Worm (Caenorhabditis elegans) whole organism, late embryonic: ENCODE measurements around the gene R53.5.

Experiments
- C08G9.2 ChIP-seq: sonication (generic microtip); optimal IDR thresholded peaks from 2 replicates; lab custom pipeline; 2016; ENCODE audit warnings: mild to moderate bottlenecking, missing genetic modification characterization, moderate library complexity, missing compliant biosample characterization
- C38D4.7 ChIP-seq: fragments of 200-800 bp; sonication (Bioruptor generic); optimal IDR thresholded peaks from 2 replicates; lab custom pipeline; 2018; ENCODE audit warnings: mild to moderate bottlenecking, missing genetic modification characterization, moderate library complexity, missing compliant biosample characterization
- F13H6.1 ChIP-seq: sonication (generic microtip); optimal IDR thresholded peaks from 2 replicates; lab custom pipeline; 2016; ENCODE audit warnings: missing genetic modification characterization, missing compliant biosample characterization
- K02D7.2 ChIP-seq: sonication (generic microtip); optimal IDR thresholded peaks from 2 replicates; lab custom pipeline; 2017; ENCODE audit warnings: mild to moderate bottlenecking, missing genetic modification characterization, missing compliant biosample characterization
- K09A11.1 ChIP-seq: sonication (generic microtip); optimal IDR thresholded peaks from 2 replicates; lab custom pipeline; 2017; ENCODE audit warnings: antibody characterized with exemption, mild to moderate bottlenecking, missing genetic modification characterization, missing compliant biosample characterization; ENCODE audit not compliant: insufficient read depth
- T23F11.4 ChIP-seq: fragments of 200-800 bp; sonication (Bioruptor generic); optimal IDR thresholded peaks from 2 replicates; lab custom pipeline; 2018; ENCODE audit warnings: mild to moderate bottlenecking, missing genetic modification characterization, missing compliant biosample characterization
- ahr-1 ChIP-seq: sonication (generic microtip); optimal IDR thresholded peaks from 2 replicates; lab custom pipeline; 2016; ENCODE audit warnings: missing genetic modification characterization, missing compliant biosample characterization
- ama-1 ChIP-seq: fragments of 150-350 bp; optimal IDR thresholded peaks from 2 replicates; lab custom pipeline; 2014
- ceh-14 ChIP-seq: sonication (generic microtip); optimal IDR thresholded peaks from 2 replicates; lab custom pipeline; 2016; ENCODE audit warnings: missing genotype, missing genetic modification characterization, missing compliant biosample characterization
- ceh-18 ChIP-seq: sonication (generic microtip); optimal IDR thresholded peaks from 2 replicates; lab custom pipeline; 2016; ENCODE audit warnings: missing genetic modification characterization, missing compliant biosample characterization
- ceh-19 ChIP-seq: fragments of 200-800 bp; sonication (Bioruptor generic); optimal IDR thresholded peaks from 2 replicates; lab custom pipeline; 2018; ENCODE audit warnings: mild to moderate bottlenecking, missing genetic modification characterization, missing compliant biosample characterization
- ceh-2 ChIP-seq: sonication (generic microtip); optimal IDR thresholded peaks from 2 replicates; lab custom pipeline; 2016; ENCODE audit warnings: missing genotype, missing genetic modification characterization, missing compliant biosample characterization
- ceh-22 ChIP-seq: sonication (generic microtip); optimal IDR thresholded peaks from 2 replicates; lab custom pipeline; 2017; ENCODE audit warnings: missing biosample characterization, missing genetic modification characterization
- ceh-30 ChIP-seq: fragments of 150-350 bp; optimal IDR thresholded peaks from 2 replicates; lab custom pipeline; 2014; ENCODE audit warnings: missing biosample characterization, missing genetic modification characterization
- ceh-31 ChIP-seq: sonication (generic microtip); optimal IDR thresholded peaks from 2 replicates; lab custom pipeline; 2016; ENCODE audit warnings: missing genetic modification characterization, missing compliant biosample characterization
- ceh-34 ChIP-seq: sonication (generic microtip); optimal IDR thresholded peaks from 2 replicates; lab custom pipeline; 2016; ENCODE audit warnings: mild to moderate bottlenecking, missing genetic modification characterization, missing compliant biosample characterization
- ceh-48 ChIP-seq: sonication (generic microtip); optimal IDR thresholded peaks from 2 replicates; lab custom pipeline; 2016; ENCODE audit warnings: missing genetic modification characterization, inconsistent platforms, missing compliant biosample characterization
- ceh-6 ChIP-seq: fragments of 200-800 bp; sonication (Bioruptor generic); optimal IDR thresholded peaks from 2 replicates; lab custom pipeline; 2018; ENCODE audit warnings: mild to moderate bottlenecking, missing genetic modification characterization, missing compliant biosample characterization
- ceh-9 ChIP-seq: sonication (generic microtip); optimal IDR thresholded peaks from 2 replicates; lab custom pipeline; 2016; ENCODE audit warnings: mild to moderate bottlenecking, missing genetic modification characterization, inconsistent platforms, missing compliant biosample characterization
- fax-1 ChIP-seq: sonication (generic microtip); optimal IDR thresholded peaks from 2 replicates; lab custom pipeline; 2016; ENCODE audit warnings: missing genotype, missing genetic modification characterization, missing compliant biosample characterization
- fkh-10 ChIP-seq: fragments of 150-350 bp; optimal IDR thresholded peaks from 2 replicates; lab custom pipeline; 2014; ENCODE audit warnings: missing biosample characterization, missing genetic modification reagents, missing genetic modification characterization
- fkh-6 ChIP-seq: sonication (generic microtip); optimal IDR thresholded peaks from 2 replicates; lab custom pipeline; 2016; ENCODE audit warnings: missing genetic modification characterization, missing compliant biosample characterization
- hlh-30 ChIP-seq: sonication (generic microtip); optimal IDR thresholded peaks from 2 replicates; lab custom pipeline; 2017; ENCODE audit warnings: antibody characterized with exemption, missing genetic modification characterization, missing compliant biosample characterization; ENCODE audit not compliant: insufficient read depth
- hlh-6 ChIP-seq: sonication (generic microtip); optimal IDR thresholded peaks from 2 replicates; lab custom pipeline; 2016; ENCODE audit warnings: missing genotype, missing genetic modification characterization, missing compliant biosample characterization
- hlh-8 ChIP-seq: sonication (generic microtip); optimal IDR thresholded peaks from 2 replicates; lab custom pipeline; 2016; ENCODE audit warnings: missing genotype, missing genetic modification characterization, missing compliant biosample characterization
- lim-6 ChIP-seq: sonication (generic microtip); optimal IDR thresholded peaks from 2 replicates; lab custom pipeline; 2016; ENCODE audit warnings: missing genetic modification characterization, missing compliant biosample characterization
- lin-11 ChIP-seq: fragments of 200-800 bp; sonication (Bioruptor generic); optimal IDR thresholded peaks from 2 replicates; lab custom pipeline; 2018; ENCODE audit warnings: mild to moderate bottlenecking, missing genetic modification characterization, missing compliant biosample characterization
- nfya-1 ChIP-seq: sonication (generic microtip); optimal IDR thresholded peaks from 2 replicates; lab custom pipeline; 2017; ENCODE audit warnings: missing genetic modification characterization, mild to moderate bottlenecking, missing compliant biosample characterization, antibody characterized with exemption, moderate library complexity
- nhr-11 ChIP-seq: fragments of 150-350 bp; optimal IDR thresholded peaks from 2 replicates; lab custom pipeline; 2014; ENCODE audit warnings: missing biosample characterization, missing genetic modification characterization
- pax-1 ChIP-seq: fragments of 150-350 bp; optimal IDR thresholded peaks from 2 replicates; lab custom pipeline; 2014; ENCODE audit warnings: missing biosample characterization, missing genetic modification characterization
- pha-4 ChIP-seq: fragments of 150-350 bp; optimal IDR thresholded peaks from 2 replicates; lab custom pipeline; 2018; ENCODE audit warnings: missing biosample characterization, missing genetic modification reagents, missing genetic modification characterization
- pqm-1 ChIP-seq: sonication (generic microtip); optimal IDR thresholded peaks from 2 replicates; lab custom pipeline; 2016; ENCODE audit warnings: missing genetic modification characterization, missing compliant biosample characterization
- pros-1 ChIP-seq: fragments of 150-350 bp; optimal IDR thresholded peaks from 2 replicates; lab custom pipeline; 2014; ENCODE audit warnings: missing biosample characterization, missing genetic modification reagents, missing genetic modification characterization
- ref-2 ChIP-seq: sonication (generic microtip); optimal IDR thresholded peaks from 2 replicates; lab custom pipeline; 2016; ENCODE audit warnings: missing genetic modification characterization, missing compliant biosample characterization
- rnt-1 ChIP-seq: sonication (generic microtip); optimal IDR thresholded peaks from 2 replicates; lab custom pipeline; 2016; ENCODE audit warnings: missing genetic modification characterization, missing compliant biosample characterization
- sdc-2 ChIP-seq: sonication (generic microtip); optimal IDR thresholded peaks from 2 replicates; lab custom pipeline; 2016; ENCODE audit warnings: missing genotype, missing genetic modification characterization, missing compliant biosample characterization
- sox-2 ChIP-seq: fragments of 200-800 bp; sonication (Bioruptor generic); IDR thresholded peaks from 2 replicates; pipeline ENCODE4 v1.3.6; 2022; ENCODE audit warnings: missing genetic modification reagents, missing genetic modification characterization, missing compliant biosample characterization
- syd-9 ChIP-seq: sonication (generic microtip); optimal IDR thresholded peaks from 2 replicates; lab custom pipeline; 2016; ENCODE audit warnings: mild to moderate bottlenecking, missing genetic modification characterization, moderate library complexity, missing compliant biosample characterization
- tbx-2 ChIP-seq: sonication (generic microtip); optimal IDR thresholded peaks from 2 replicates; lab custom pipeline; 2016; ENCODE audit warnings: missing genetic modification characterization, missing compliant biosample characterization
- ttx-3 ChIP-seq: sonication (generic microtip); optimal IDR thresholded peaks from 2 replicates; lab custom pipeline; 2016; ENCODE audit warnings: missing genetic modification reagents, missing genetic modification characterization, missing compliant biosample characterization
- unc-3 ChIP-seq, 2 experiments: fragments of 200-800 bp in 1 of 2; sonication (Bioruptor generic) in 1 of 2; sonication (generic microtip) in 1 of 2; conservative IDR thresholded peaks in 1 of 2; optimal IDR thresholded peaks in 1 of 2; 2 replicates each; pipeline versions ENCODE4 v1.3.6 to Lab custom; 2016 to 2022; ENCODE audit warnings: missing compliant biosample characterization in 2 of 2, missing genetic modification characterization in 2 of 2, missing genetic modification reagents in 1 of 2
- unc-42 ChIP-seq: sonication (generic microtip); optimal IDR thresholded peaks from 2 replicates; lab custom pipeline; 2016; ENCODE audit warnings: missing genotype, missing genetic modification characterization, missing compliant biosample characterization
- unc-55 ChIP-seq: sonication (generic microtip); optimal IDR thresholded peaks from 2 replicates; lab custom pipeline; 2017; ENCODE audit warnings: missing biosample characterization, missing genetic modification reagents, missing genetic modification characterization
- zip-5 ChIP-seq: sonication (generic microtip); optimal IDR thresholded peaks from 2 replicates; lab custom pipeline; 2016; ENCODE audit warnings: missing genetic modification characterization, missing compliant biosample characterization

Gene R53.5

ce11 chrII:9986635-9987575 is 16.6 kb upstream of the R53.5 start:
- TF ChIP-seq ceh-19 (GFP tag; lab: Kevin White, UChicago) (no peak), ceh-18 (tag; lab: Kevin White, UChicago) (peak; percentile 16), hlh-8 (peak; percentile 27), ceh-30 (tag; lab: Kevin White, UChicago) (no peak), ceh-6 (GFP tag; lab: Kevin White, UChicago) (no peak), T23F11.4 (GFP tag; lab: Kevin White, UChicago) (no peak)

ce11 chrII:9984866-9985336 is 14.6 kb upstream of the R53.5 start:
- peak; percentile 39 for TF ChIP-seq sdc-2 (tag; lab: Kevin White, UChicago)
- TF ChIP-seq zip-5, result no peak
- TF ChIP-seq fkh-6, result no peak
- TF ChIP-seq ceh-34 (tag; lab: Kevin White, UChicago), result peak; percentile 86
- no peak for TF ChIP-seq lim-6 (tag; lab: Kevin White, UChicago)
- TF ChIP-seq C08G9.2, result peak; percentile 37
- no peak for TF ChIP-seq hlh-30 (tag; lab: Kevin White, UChicago)
- no peak for TF ChIP-seq pqm-1 (tag; lab: Kevin White, UChicago)
- no peak for TF ChIP-seq unc-3 (GFP tag; conservative IDR thresholded peaks at IDR 0.05; lab: Robert Waterston, UW)
- no peak for TF ChIP-seq unc-3 (tag; optimal IDR thresholded peaks at IDR 0.05; lab: Kevin White, UChicago)
- no peak for TF ChIP-seq ama-1
- TF ChIP-seq lin-11 (tag; lab: Kevin White, UChicago), result no peak
- no peak for TF ChIP-seq C38D4.7 (GFP tag; lab: Kevin White, UChicago)
- TF ChIP-seq pha-4 (tag; lab: Kevin White, UChicago), result no peak
- TF ChIP-seq ref-2 (tag; lab: Kevin White, UChicago), result peak; percentile 32
- no peak for TF ChIP-seq K02D7.2 (tag; lab: Kevin White, UChicago)
- TF ChIP-seq nfya-1 (tag; lab: Kevin White, UChicago), result peak; percentile 22
- no peak for TF ChIP-seq fkh-10 (GFP tag; lab: Kevin White, UChicago)
- peak; percentile 4 for TF ChIP-seq pros-1
- no peak for TF ChIP-seq sox-2 (GFP tag; lab: Robert Waterston, UW)
- peak; percentile 20 for TF ChIP-seq F13H6.1 (tag; lab: Kevin White, UChicago)
- no peak for TF ChIP-seq pax-1 (tag; lab: Kevin White, UChicago)
- TF ChIP-seq ceh-48 (tag; lab: Kevin White, UChicago), result peak; percentile 29
- peak; percentile 31 for TF ChIP-seq ceh-22 (tag; lab: Kevin White, UChicago)
- no peak for TF ChIP-seq ceh-30 (tag; lab: Kevin White, UChicago)
- peak; percentile 93 for TF ChIP-seq ceh-18 (tag; lab: Kevin White, UChicago)
- peak; percentile 86 for TF ChIP-seq ceh-31
- no peak for TF ChIP-seq ceh-9 (tag; lab: Kevin White, UChicago)
- peak; percentile 36 for TF ChIP-seq tbx-2 (tag; lab: Kevin White, UChicago)
- peak; percentile 78 for TF ChIP-seq unc-42 (tag; lab: Kevin White, UChicago)
- peak; percentile 45 for TF ChIP-seq ceh-14 (tag; lab: Kevin White, UChicago)
- TF ChIP-seq ttx-3 (tag; lab: Kevin White, UChicago), result no peak
- TF ChIP-seq ceh-2 (tag; lab: Kevin White, UChicago), result peak; percentile 30
- peak; percentile 24 for TF ChIP-seq fax-1 (tag; lab: Kevin White, UChicago)
- no peak for TF ChIP-seq rnt-1 (tag; lab: Kevin White, UChicago)
- no peak for TF ChIP-seq K09A11.1
- no peak for TF ChIP-seq nhr-11
- TF ChIP-seq syd-9, result peak; percentile 11
- TF ChIP-seq ahr-1 (tag; lab: Kevin White, UChicago), result no peak
- TF ChIP-seq hlh-6 (tag; lab: Kevin White, UChicago), result peak; percentile 13
- TF ChIP-seq ceh-19 (GFP tag; lab: Kevin White, UChicago), result peak; percentile 45
- peak; percentile 84 for TF ChIP-seq unc-55 (GFP tag; lab: Kevin White, UChicago)
